Worm (Caenorhabditis elegans): Measurements from ENCODE around the gene cdh-4.

DNA sequence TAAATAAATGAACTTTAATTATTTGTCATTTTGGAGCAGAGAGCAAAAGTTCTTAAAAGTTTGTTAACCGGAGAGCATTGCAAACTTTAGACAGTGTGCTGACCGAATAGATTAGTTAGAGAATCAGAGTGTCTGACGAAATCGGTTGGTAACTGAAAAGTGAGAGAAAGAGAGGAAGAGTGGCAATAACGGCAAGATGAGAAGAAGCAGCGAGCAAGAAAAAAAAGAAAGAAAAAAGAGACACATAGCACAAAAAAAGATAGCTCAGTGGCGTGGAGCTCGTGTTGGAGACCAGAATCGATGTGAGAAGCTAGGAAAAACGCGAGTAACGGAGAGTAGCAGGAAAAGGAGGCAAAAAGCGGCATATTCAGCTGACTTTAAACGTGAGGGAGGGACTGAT is 15.8 kb upstream of the cdh-4 start:
- TF ChIP-seq lsy-2 (tag; optimal IDR thresholded peaks at IDR 0.05) (peak in 1 of 2 experiments; percentile 83), ceh-63 (GFP tag; optimal IDR thresholded peaks at IDR 0.05) (no peak), sptf-1 (tag; optimal IDR thresholded peaks at IDR 0.05) (no peak), lin-13 (GFP tag; optimal IDR thresholded peaks at IDR 0.05) (no peak), unc-62 (GFP tag; optimal IDR thresholded peaks at IDR 0.05) (no peak), ces-1 (GFP tag; optimal IDR thresholded peaks at IDR 0.05) (no peak), lin-35 (GFP tag; optimal IDR thresholded peaks at IDR 0.05) (peak in 1 of 2 experiments; percentile 51)
